Worm (Caenorhabditis elegans) whole organism, L3 larva: ENCODE results near the gene Y44F5A.1.
A peak's percentile ranks its signal among the peaks of the same experiment; 100 is the strongest.

Source experiments
- ceh-16 ChIP-seq: sonication (generic microtip); optimal IDR thresholded peaks from 2 replicates; lab custom pipeline; 2017; ENCODE audit warnings: missing biosample characterization, missing genetic modification characterization
- ceh-9 ChIP-seq: sonication (generic microtip); optimal IDR thresholded peaks from 2 replicates; lab custom pipeline; 2018; ENCODE audit warnings: missing biosample characterization, missing genetic modification characterization
- elt-2 ChIP-seq: sonication (generic microtip); optimal IDR thresholded peaks from 2 replicates; lab custom pipeline; 2016; ENCODE audit warnings: missing genetic modification reagents, mild to moderate bottlenecking, missing genetic modification characterization, missing compliant biosample characterization
- fkh-10 ChIP-seq: sonication (generic microtip); optimal IDR thresholded peaks from 2 replicates; lab custom pipeline; 2017; ENCODE audit warnings: missing biosample characterization, missing genetic modification reagents, missing genetic modification characterization
- fos-1 ChIP-seq: fragments of 150-350 bp; optimal IDR thresholded peaks from 2 replicates; lab custom pipeline; 2014; ENCODE audit warnings: missing biosample characterization, missing genetic modification characterization
- lin-39 ChIP-seq: fragments of 150-350 bp; optimal IDR thresholded peaks from 2 replicates; lab custom pipeline; 2018; ENCODE audit warnings: missing biosample characterization, missing genetic modification reagents, missing genetic modification characterization
- lsy-12 ChIP-seq: sonication (generic microtip); optimal IDR thresholded peaks from 2 replicates; lab custom pipeline; 2016; ENCODE audit warnings: mild to moderate bottlenecking, missing genetic modification characterization, missing compliant biosample characterization
- sea-2 ChIP-seq: fragments of 150-350 bp; sonication (generic microtip); optimal IDR thresholded peaks from 4 replicates; lab custom pipeline; 2014; ENCODE audit warnings: missing biosample characterization, missing genetic modification reagents, missing genetic modification characterization
- unc-39 ChIP-seq: sonication (generic microtip); optimal IDR thresholded peaks from 4 replicates; lab custom pipeline; 2017; ENCODE audit warnings: missing biosample characterization, missing genetic modification characterization
- ztf-4 ChIP-seq: fragments of 150-350 bp; optimal IDR thresholded peaks from 2 replicates; lab custom pipeline; 2014; ENCODE audit warnings: missing biosample characterization, missing genetic modification characterization

DNA sequence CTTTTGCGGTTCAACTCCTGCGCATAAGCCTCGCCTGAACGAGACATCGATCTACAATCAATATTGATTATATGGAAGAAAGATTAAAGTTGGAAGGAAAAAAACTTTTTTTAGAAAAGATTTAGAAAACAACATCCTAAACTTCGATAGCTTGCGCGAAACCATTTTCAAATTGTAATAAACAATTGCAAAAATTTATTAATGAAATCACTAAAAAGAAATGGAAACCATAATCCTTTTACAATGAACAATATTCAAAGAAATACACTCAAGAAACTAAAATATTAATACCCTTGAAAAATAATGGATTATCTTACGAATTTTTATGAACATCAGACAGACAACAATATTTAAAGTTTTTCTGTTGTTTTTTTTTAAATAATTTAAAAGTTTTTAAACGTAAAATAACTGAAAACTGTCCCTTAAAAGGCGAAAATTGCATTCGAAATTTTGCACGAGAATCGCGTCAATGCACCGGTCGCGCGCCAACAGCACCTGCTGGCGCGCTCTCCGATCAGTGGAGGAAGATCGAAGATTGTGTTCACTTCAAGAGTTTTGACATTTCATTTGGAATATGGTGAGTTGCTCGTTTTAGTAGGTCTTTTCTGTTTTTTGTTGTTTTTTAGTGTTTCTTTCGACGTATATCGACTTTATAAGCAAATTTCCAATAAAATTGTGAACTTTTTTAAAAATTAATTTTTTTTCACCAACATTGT, 21.9 kb upstream of the Y44F5A.1 start, which contains the start of the genes sftb-1 and R10E4.1:
- peak; percentile 77 for TF ChIP-seq lin-39
- no peak for TF ChIP-seq ceh-9 (tag; lab: Kevin White, UChicago)
- TF ChIP-seq ztf-4 (tag; lab: Kevin White, UChicago), result no peak
- no peak for TF ChIP-seq fos-1 (tag; lab: Kevin White, UChicago)
- TF ChIP-seq unc-39 (tag; lab: Kevin White, UChicago), result no peak
- no peak for TF ChIP-seq lsy-12 (tag; lab: Kevin White, UChicago)
- TF ChIP-seq sea-2 (GFP tag; lab: Kevin White, UChicago), result no peak
- no peak for TF ChIP-seq fkh-10 (GFP tag; lab: Kevin White, UChicago)
- TF ChIP-seq ceh-16 (tag; lab: Kevin White, UChicago), result no peak
- TF ChIP-seq elt-2, result peak; percentile 30
